Fruit fly (Drosophila melanogaster): Measurements from ENCODE around the gene Pdk1.

DNA sequence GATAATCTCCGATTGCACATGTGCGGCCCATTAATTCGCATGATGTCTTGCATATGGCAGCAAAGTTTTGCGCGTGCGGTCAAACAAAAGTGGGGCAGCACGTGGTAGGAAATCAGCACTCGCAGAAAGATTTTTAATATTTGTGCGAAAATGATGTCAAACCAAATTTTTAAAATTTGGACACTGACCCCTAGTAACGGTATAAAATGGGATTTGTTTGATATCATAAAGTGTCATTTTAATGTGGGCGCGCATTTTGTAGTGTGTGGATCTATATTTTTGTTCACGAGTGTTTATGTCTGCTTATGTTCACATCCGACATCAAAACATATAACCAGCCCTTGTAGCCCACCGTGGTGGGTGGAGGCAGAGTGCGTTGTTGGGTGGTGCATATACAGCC, 35.2 kb upstream of the Pdk1 start:
- TF ChIP-seq Optix (GFP tag; IDR thresholded peaks at IDR 0.05) (no peak), Drgx (GFP tag; IDR thresholded peaks at IDR 0.05) (no peak), Sin3A (optimal IDR thresholded peaks at IDR 0.05) (no peak), CG1529 (GFP tag; optimal IDR thresholded peaks at IDR 0.05) (no peak), CG9727 (GFP tag; optimal IDR thresholded peaks at IDR 0.05) (peak; percentile 8), Nf-YC (tag; optimal IDR thresholded peaks at IDR 0.05) (no peak), CG11085 (GFP tag; IDR thresholded peaks at IDR 0.05) (0 out of 2 replicates have a peak, but pooled peaks have one; percentile 19), CG6791 (GFP tag; IDR thresholded peaks at IDR 0.05; ENCODE audit: partially characterized antibody) (no peak)

All from whole organism, embryonic.